Fruit fly (Drosophila melanogaster): ENCODE data around the gene CG31975.

CG31975 gene

DNA sequence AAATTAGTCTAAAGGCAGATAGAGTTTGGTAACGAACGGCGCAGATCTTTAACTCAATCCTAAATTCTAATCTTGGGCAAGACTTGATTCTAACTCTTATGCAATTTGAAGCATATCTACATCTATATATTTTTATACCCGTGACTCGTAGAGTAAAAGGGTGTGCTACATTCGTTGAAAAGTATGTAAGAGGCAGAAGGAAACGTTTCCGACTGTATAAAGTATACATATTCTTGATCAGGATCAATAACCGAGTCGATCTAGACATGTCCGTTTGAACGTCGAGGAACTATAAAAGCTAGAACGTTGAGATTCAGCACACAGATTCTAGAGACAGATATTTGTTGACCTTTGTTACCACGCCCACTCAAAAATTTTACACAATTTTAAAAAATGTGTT, 24.4 kb downstream of the CG31975 start, which contains the start of gene CG13694:
Gene CG13694, minus strand, starts transcription at position 101 of the 400 bp plus-strand sequence.
- TF ChIP-seq CG10348 (GFP tag; IDR thresholded peaks at IDR 0.05) = no peak
- TF ChIP-seq D1 (tag; optimal IDR thresholded peaks at IDR 0.05) = no peak
- no peak for TF ChIP-seq Pif1A (GFP tag; optimal IDR thresholded peaks at IDR 0.05)
- TF ChIP-seq Snoo (tag; optimal IDR thresholded peaks at IDR 0.05) = no peak
- TF ChIP-seq gl (tag; optimal IDR thresholded peaks at IDR 0.05) = no peak
- no peak for TF ChIP-seq CG15710 (tag; optimal IDR thresholded peaks at IDR 0.05)
- TF ChIP-seq CG34367 (tag; optimal IDR thresholded peaks at IDR 0.05) = no peak
- TF ChIP-seq Ets98B (GFP tag; IDR thresholded peaks at IDR 0.05) = no peak
- TF ChIP-seq CG14655 (GFP tag; optimal IDR thresholded peaks at IDR 0.05) = no peak
- TF ChIP-seq CG32121 (GFP tag; IDR thresholded peaks at IDR 0.05) = no peak
- TF ChIP-seq EcR (GFP tag; optimal IDR thresholded peaks at IDR 0.05) = no peak
- TF ChIP-seq CG8159 (tag; optimal IDR thresholded peaks at IDR 0.05) = no peak
- TF ChIP-seq CG13204 (GFP tag; optimal IDR thresholded peaks at IDR 0.05) = no peak
- no peak for TF ChIP-seq CG12605 (GFP tag; IDR thresholded peaks at IDR 0.05)
- TF ChIP-seq CG8301 (tag; optimal IDR thresholded peaks at IDR 0.05) = no peak
- TF ChIP-seq rn (GFP tag; IDR thresholded peaks at IDR 0.05) = no peak
- no peak for TF ChIP-seq fd96Ca (GFP tag; IDR thresholded peaks at IDR 0.05)
- TF ChIP-seq CG4496 (GFP tag; IDR thresholded peaks at IDR 0.05) = no peak

- no peak for TF ChIP-seq CG13204 (GFP tag; optimal IDR thresholded peaks at IDR 0.05)
- no peak for TF ChIP-seq CG17806 (tag; optimal IDR thresholded peaks at IDR 0.05)
- no peak for TF ChIP-seq Pif1A (GFP tag; optimal IDR thresholded peaks at IDR 0.05)
- no peak for TF ChIP-seq CG15710 (tag; optimal IDR thresholded peaks at IDR 0.05)
- no peak for TF ChIP-seq fd96Ca (GFP tag; IDR thresholded peaks at IDR 0.05)
- no peak for TF ChIP-seq CG9948 (tag; optimal IDR thresholded peaks at IDR 0.05)
- TF ChIP-seq CG34367 (tag; optimal IDR thresholded peaks at IDR 0.05) = no peak
- TF ChIP-seq Snoo (tag; optimal IDR thresholded peaks at IDR 0.05) = no peak
- no peak for TF ChIP-seq Ets98B (GFP tag; IDR thresholded peaks at IDR 0.05)
- TF ChIP-seq EcR (GFP tag; optimal IDR thresholded peaks at IDR 0.05) = no peak
- no peak for TF ChIP-seq CG8159 (tag; optimal IDR thresholded peaks at IDR 0.05)
Measured at dm6 chr2L:114429-114828, 26.4 kb downstream of the CG31975 start, which contains the start of gene ND-15. Gene ND-15 (plus strand): TSS chr2L:114726.

- no peak for TF ChIP-seq CG12605 (GFP tag; IDR thresholded peaks at IDR 0.05)
- TF ChIP-seq Ets98B (GFP tag; IDR thresholded peaks at IDR 0.05) = no peak
- no peak for TF ChIP-seq rn (GFP tag; IDR thresholded peaks at IDR 0.05)
- TF ChIP-seq CG32121 (GFP tag; IDR thresholded peaks at IDR 0.05) = no peak
Measured at dm6 chr2L:110046-110445, 30.7 kb downstream of the CG31975 start.

dm6 chr2L:109098-109799, 31.5 kb downstream of the CG31975 start:
- TF ChIP-seq fd96Ca (GFP tag; IDR thresholded peaks at IDR 0.05) = no peak
- TF ChIP-seq D1 (tag; optimal IDR thresholded peaks at IDR 0.05) = no peak
- TF ChIP-seq EcR (GFP tag; optimal IDR thresholded peaks at IDR 0.05) = peak; percentile 32

DNA sequence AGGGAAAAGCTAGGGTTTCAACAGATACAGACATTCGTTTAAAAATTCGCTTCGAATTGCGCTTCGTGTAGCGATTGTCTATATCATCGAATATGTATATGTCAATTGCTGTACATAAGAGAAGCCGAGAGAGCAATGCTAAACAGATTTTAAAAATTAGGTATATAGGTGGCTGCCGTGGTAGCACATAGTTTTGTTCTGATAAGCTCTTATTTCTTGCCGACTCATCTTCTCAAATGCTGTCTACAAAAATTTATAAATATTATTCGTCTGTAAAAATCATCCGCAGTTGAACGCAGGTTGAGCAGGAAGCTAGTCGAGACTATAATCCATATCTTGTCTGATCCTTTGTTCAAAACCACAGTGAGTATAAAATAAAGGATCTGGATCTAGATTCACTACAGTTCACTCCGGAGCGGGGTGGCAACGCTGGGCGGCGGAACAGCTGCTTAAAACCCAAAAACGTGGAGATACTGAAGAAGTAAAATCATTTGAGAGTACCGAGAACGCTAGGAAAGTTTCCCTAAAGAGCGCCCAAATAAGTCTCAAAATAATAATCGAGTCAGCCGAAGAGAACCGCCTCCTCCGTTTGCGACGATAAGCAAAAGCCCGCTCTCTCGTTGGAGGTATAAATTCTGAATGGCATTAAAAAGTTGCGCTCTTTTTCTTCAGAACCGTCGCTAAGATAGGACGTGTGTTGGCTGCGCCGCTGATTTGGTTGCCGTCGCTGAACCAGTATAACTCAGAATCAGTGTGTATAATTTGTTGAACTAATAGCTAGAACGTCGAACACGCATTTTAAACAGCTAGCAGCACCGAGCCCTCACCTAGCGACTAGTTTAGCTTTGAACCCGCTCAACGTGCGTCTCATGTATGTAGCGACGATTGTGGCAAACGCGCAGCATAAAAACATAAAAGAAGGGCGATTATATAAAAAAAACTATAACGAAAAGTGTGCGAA, 33.0 kb downstream of the CG31975 start:
- TF ChIP-seq gl (tag; optimal IDR thresholded peaks at IDR 0.05) (peak; percentile 21), CG8159 (tag; optimal IDR thresholded peaks at IDR 0.05) (no peak), EcR (GFP tag; optimal IDR thresholded peaks at IDR 0.05) (peak; percentile 23)

dm6 chr2L:107032-107431, 33.8 kb downstream of the CG31975 start:
- TF ChIP-seq CG14655 (GFP tag; optimal IDR thresholded peaks at IDR 0.05) = no peak
- TF ChIP-seq Ets98B (GFP tag; IDR thresholded peaks at IDR 0.05) = no peak

DNA sequence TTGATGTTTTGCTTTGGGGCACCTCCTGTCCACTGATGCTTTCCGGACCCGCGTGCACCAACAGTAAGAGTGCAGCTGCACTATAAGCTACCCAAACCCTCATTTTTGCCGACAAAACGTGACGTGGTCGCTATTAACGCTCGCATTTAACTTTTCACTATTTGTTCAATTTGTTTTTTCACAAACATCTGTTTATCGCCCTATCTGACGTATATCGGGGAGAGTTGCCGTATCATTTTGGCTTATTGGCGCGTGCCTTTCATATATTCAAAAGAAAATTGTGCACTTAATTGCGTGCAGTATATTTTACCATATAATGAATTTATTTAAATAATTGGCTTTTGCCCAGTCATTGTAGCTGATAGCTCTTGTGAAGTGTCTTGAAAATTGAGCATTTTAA, 34.3 kb downstream of the CG31975 start, which contains the start of the genes Nhe1 and Sam-S:
Gene Nhe1, minus strand, starts transcription at position 193 of the 400 bp plus-strand sequence.
Gene Sam-S, plus strand, starts transcription at position 364 of the 400 bp plus-strand sequence.
- TF ChIP-seq CG13204 (GFP tag; optimal IDR thresholded peaks at IDR 0.05) = no peak
- TF ChIP-seq CG12605 (GFP tag; IDR thresholded peaks at IDR 0.05) = no peak
- no peak for TF ChIP-seq Snoo (tag; optimal IDR thresholded peaks at IDR 0.05)
- TF ChIP-seq gl (tag; optimal IDR thresholded peaks at IDR 0.05) = no peak
- TF ChIP-seq CG17806 (tag; optimal IDR thresholded peaks at IDR 0.05) = no peak
- no peak for TF ChIP-seq CG8301 (tag; optimal IDR thresholded peaks at IDR 0.05)
- no peak for TF ChIP-seq CG9948 (tag; optimal IDR thresholded peaks at IDR 0.05)
- TF ChIP-seq Ets98B (GFP tag; IDR thresholded peaks at IDR 0.05) = no peak
- TF ChIP-seq Pif1B (GFP tag; optimal IDR thresholded peaks at IDR 0.05) = no peak
- no peak for TF ChIP-seq CG8159 (tag; optimal IDR thresholded peaks at IDR 0.05)
- TF ChIP-seq EcR (GFP tag; optimal IDR thresholded peaks at IDR 0.05) = no peak
- TF ChIP-seq CG14655 (GFP tag; optimal IDR thresholded peaks at IDR 0.05) = no peak
- no peak for TF ChIP-seq CG4496 (GFP tag; IDR thresholded peaks at IDR 0.05)
- TF ChIP-seq CG32121 (GFP tag; IDR thresholded peaks at IDR 0.05) = no peak
- TF ChIP-seq CG15710 (tag; optimal IDR thresholded peaks at IDR 0.05) = no peak
- TF ChIP-seq D1 (tag; optimal IDR thresholded peaks at IDR 0.05) = no peak
- no peak for TF ChIP-seq fd96Ca (GFP tag; IDR thresholded peaks at IDR 0.05)
- TF ChIP-seq rn (GFP tag; IDR thresholded peaks at IDR 0.05) = no peak
- no peak for TF ChIP-seq CG10348 (GFP tag; IDR thresholded peaks at IDR 0.05)
- TF ChIP-seq CG34367 (tag; optimal IDR thresholded peaks at IDR 0.05) = no peak

Measured in whole organism, pupa.